Fruit fly (Drosophila melanogaster) whole organism, embryonic: ENCODE data around the gene moody.

Experiments
- BEAF-32 ChIP-seq: fragments of 200-800 bp; sonication (Bioruptor generic); optimal IDR thresholded peaks from 3 replicates; lab custom pipeline; 2017; ENCODE audit warnings: missing biosample characterization, missing genetic modification characterization, mild to moderate bottlenecking, moderate library complexity, missing genetic modification reagents
- Blimp-1 ChIP-seq: fragments of 200-800 bp; sonication (Bioruptor generic); optimal IDR thresholded peaks from 3 replicates; lab custom pipeline; 2018; ENCODE audit warnings: missing biosample characterization, missing genetic modification characterization, mild to moderate bottlenecking, moderate library complexity, missing genetic modification reagents
- CG13287 ChIP-seq: fragments of 200-800 bp; sonication (Bioruptor generic); IDR thresholded peaks from 2 replicates; pipeline ENCODE4 v1.3.6; 2022; ENCODE audit warnings: missing biosample characterization, missing genetic modification characterization; ENCODE audit not compliant: partially characterized antibody
- CG14441 ChIP-seq: fragments of 200-800 bp; sonication (Bioruptor generic); IDR thresholded peaks from 2 replicates; pipeline ENCODE4 v1.3.6; 2022; ENCODE audit warnings: missing biosample characterization, missing genetic modification characterization
- CG1647 ChIP-seq: fragments of 200-800 bp; sonication (Bioruptor generic); optimal IDR thresholded peaks from 3 replicates; lab custom pipeline; 2016; ENCODE audit warnings: missing biosample characterization, missing genetic modification characterization
- CG17359 ChIP-seq: fragments of 200-800 bp; sonication (Bioruptor generic); optimal IDR thresholded peaks from 3 replicates; lab custom pipeline; 2018; ENCODE audit warnings: missing biosample characterization, mild to moderate bottlenecking, missing genetic modification characterization, moderate library complexity
- CG17802 ChIP-seq: fragments of 200-800 bp; sonication (Bioruptor generic); optimal IDR thresholded peaks from 2 replicates; lab custom pipeline; 2018; ENCODE audit warnings: missing biosample characterization, mild to moderate bottlenecking, missing genetic modification characterization, moderate library complexity
- CG2120 ChIP-seq: fragments of 200-800 bp; sonication (Bioruptor generic); optimal IDR thresholded peaks from 3 replicates; lab custom pipeline; 2016; ENCODE audit warnings: missing biosample characterization, missing genetic modification characterization
- CG2678 ChIP-seq: fragments of 200-800 bp; sonication (Bioruptor generic); optimal IDR thresholded peaks from 3 replicates; lab custom pipeline; 2019; ENCODE audit warnings: missing biosample characterization, mild to moderate bottlenecking, missing genetic modification characterization, moderate library complexity
- CG2889 ChIP-seq: fragments of 200-800 bp; sonication (Bioruptor generic); IDR thresholded peaks from 3 replicates; pipeline ENCODE4 v1.3.6; 2022; ENCODE audit warnings: missing biosample characterization, missing genetic modification characterization
- CG34422 ChIP-seq: fragments of 200-800 bp; sonication (Bioruptor generic); IDR thresholded peaks from 3 replicates; pipeline ENCODE4 v1.3.6; 2022; ENCODE audit warnings: missing biosample characterization, missing genetic modification characterization
- CG7839 ChIP-seq: fragments of 200-800 bp; sonication (Bioruptor generic); optimal IDR thresholded peaks from 3 replicates; lab custom pipeline; 2018; ENCODE audit warnings: missing biosample characterization, mild to moderate bottlenecking, missing genetic modification characterization, moderate library complexity
- CG8290 ChIP-seq, 3 experiments: fragments of 200-800 bp; sonication (Bioruptor generic); optimal IDR thresholded peaks; 2 replicates each; lab custom pipeline; 2016 to 2019; ENCODE audit warnings: missing biosample characterization in 3 of 3, missing genetic modification characterization in 3 of 3, mild to moderate bottlenecking in 2 of 3, moderate library complexity in 1 of 3
- CG8924 ChIP-seq: fragments of 200-800 bp; optimal IDR thresholded peaks from 3 replicates; lab custom pipeline; 2019; ENCODE audit warnings: missing biosample characterization, mild to moderate bottlenecking, missing genetic modification characterization, moderate library complexity
- D ChIP-seq, 2 experiments: fragments of 200-800 bp in 1 of 2; fragments of >200 bp in 1 of 2; sonication (Bioruptor generic) in 1 of 2; optimal IDR thresholded peaks; 2 replicates in 1 of 2; 3 replicates in 1 of 2; lab custom pipeline; 2017; ENCODE audit warnings: mild to moderate bottlenecking in 1 of 2, missing biosample characterization in 1 of 2, missing genetic modification characterization in 1 of 2, missing genetic modification reagents in 1 of 2
- Ets65A ChIP-seq: fragments of 200-800 bp; sonication (Bioruptor generic); peaks from one replicate; lab custom pipeline; 2016; ENCODE audit warnings: missing biosample characterization, missing genetic modification characterization
- HmgZ ChIP-seq: fragments of 200-800 bp; sonication (Bioruptor generic); optimal IDR thresholded peaks from 2 replicates; lab custom pipeline; 2018; ENCODE audit warnings: missing biosample characterization, mild to moderate bottlenecking, missing genetic modification characterization
- Hmr ChIP-seq: fragments of 200-800 bp; sonication (Bioruptor generic); optimal IDR thresholded peaks from 3 replicates; lab custom pipeline; 2017; ENCODE audit warnings: mild to moderate bottlenecking, missing biosample characterization, missing genetic modification reagents, missing genetic modification characterization
- MESR4 ChIP-seq: fragments of 200-800 bp; sonication (Bioruptor generic); optimal IDR thresholded peaks from 2 replicates; lab custom pipeline; 2018; ENCODE audit warnings: missing biosample characterization, mild to moderate bottlenecking, missing genetic modification characterization, moderate library complexity
- PHDP ChIP-seq: fragments of 200-800 bp; sonication (Bioruptor generic); optimal IDR thresholded peaks from 3 replicates; lab custom pipeline; 2018; ENCODE audit warnings: missing biosample characterization, mild to moderate bottlenecking, missing genetic modification characterization, moderate library complexity
- Pdp1 ChIP-seq, 2 experiments: fragments of 200-800 bp; sonication (Bioruptor generic); optimal IDR thresholded peaks; 3 replicates each; lab custom pipeline; 2016; ENCODE audit warnings: missing biosample characterization in 2 of 2, missing genetic modification characterization in 2 of 2, mild to moderate bottlenecking in 1 of 2, moderate library complexity in 1 of 2
- Scr ChIP-seq: fragments of 200-800 bp; sonication (Bioruptor generic); IDR thresholded peaks from 2 replicates; pipeline ENCODE4 v1.3.6; 2022; ENCODE audit warnings: missing biosample characterization, missing genetic modification characterization; ENCODE audit not compliant: partially characterized antibody
- Sry-δ ChIP-seq: fragments of 200-800 bp; sonication (Bioruptor generic); optimal IDR thresholded peaks from 2 replicates; lab custom pipeline; 2016; ENCODE audit warnings: missing biosample characterization, missing genetic modification characterization
- amos ChIP-seq: fragments of 200-800 bp; sonication (Bioruptor generic); IDR thresholded peaks from 2 replicates; pipeline ENCODE4 v1.3.6; 2022; ENCODE audit warnings: missing biosample characterization, missing genetic modification characterization; ENCODE audit not compliant: partially characterized antibody
- bowl ChIP-seq: fragments of 200-800 bp; sonication (Bioruptor generic); IDR thresholded peaks from 2 replicates; pipeline ENCODE4 v1.3.6; 2022; ENCODE audit warnings: missing biosample characterization, missing genetic modification characterization
- btn ChIP-seq: fragments of 200-800 bp; sonication (Bioruptor generic); optimal IDR thresholded peaks from 2 replicates; lab custom pipeline; 2016; ENCODE audit warnings: missing biosample characterization, missing genetic modification characterization
- exex ChIP-seq: fragments of 200-800 bp; sonication (Bioruptor generic); optimal IDR thresholded peaks from 4 replicates; lab custom pipeline; 2018; ENCODE audit warnings: missing biosample characterization, mild to moderate bottlenecking, missing genetic modification characterization, moderate library complexity
- gfzf ChIP-seq: fragments of 200-800 bp; sonication (Bioruptor generic); optimal IDR thresholded peaks from 2 replicates; lab custom pipeline; 2016; ENCODE audit warnings: missing biosample characterization, mild to moderate bottlenecking, missing genetic modification characterization, moderate library complexity
- grau ChIP-seq: fragments of 200-800 bp; optimal IDR thresholded peaks from 3 replicates; lab custom pipeline; 2019; ENCODE audit warnings: missing biosample characterization, mild to moderate bottlenecking, missing genetic modification characterization, moderate library complexity
- kay ChIP-seq: fragments of 200-800 bp; sonication (Bioruptor generic); optimal IDR thresholded peaks from 2 replicates; lab custom pipeline; 2016; ENCODE audit warnings: missing biosample characterization, missing genetic modification characterization
- lilli ChIP-seq: fragments of 200-800 bp; sonication (Bioruptor generic); optimal IDR thresholded peaks from 3 replicates; lab custom pipeline; 2016; ENCODE audit warnings: missing biosample characterization, missing genetic modification characterization
- nmo ChIP-seq: fragments of 200-800 bp; sonication (Bioruptor generic); optimal IDR thresholded peaks from 2 replicates; lab custom pipeline; 2018; ENCODE audit warnings: missing biosample characterization, mild to moderate bottlenecking, missing genetic modification characterization, moderate library complexity
- oc ChIP-seq: fragments of 200-800 bp; sonication (Bioruptor generic); optimal IDR thresholded peaks from 2 replicates; lab custom pipeline; 2018; ENCODE audit warnings: missing biosample characterization, mild to moderate bottlenecking, missing genetic modification characterization, moderate library complexity
- p53 ChIP-seq: fragments of 200-800 bp; sonication (Bioruptor generic); optimal IDR thresholded peaks from 2 replicates; lab custom pipeline; 2016; ENCODE audit warnings: missing biosample characterization, missing genetic modification characterization
- pzg ChIP-seq: fragments of 200-800 bp; sonication (Bioruptor generic); optimal IDR thresholded peaks from 3 replicates; lab custom pipeline; 2018; ENCODE audit warnings: missing biosample characterization, mild to moderate bottlenecking, missing genetic modification characterization, moderate library complexity
- rib ChIP-seq: fragments of 200-800 bp; sonication (Bioruptor generic); IDR thresholded peaks from 2 replicates; pipeline ENCODE4 v1.3.6; 2022; ENCODE audit warnings: missing biosample characterization, missing genetic modification characterization
- row ChIP-seq: fragments of 200-800 bp; sonication (Bioruptor generic); IDR thresholded peaks from 3 replicates; pipeline ENCODE4 v1.3.6; 2022; ENCODE audit warnings: missing biosample characterization, missing genetic modification characterization
- schlank ChIP-seq: fragments of 200-800 bp; sonication (Bioruptor generic); optimal IDR thresholded peaks from 2 replicates; lab custom pipeline; 2018; ENCODE audit warnings: missing biosample characterization, mild to moderate bottlenecking, missing genetic modification characterization
- seq ChIP-seq: fragments of 200-800 bp; sonication (Bioruptor generic); IDR thresholded peaks from 2 replicates; pipeline ENCODE4 v1.3.6; 2022; ENCODE audit warnings: missing biosample characterization, missing genetic modification characterization
- sqz ChIP-seq: fragments of 200-800 bp; sonication (Bioruptor generic); optimal IDR thresholded peaks from 3 replicates; lab custom pipeline; 2018; ENCODE audit warnings: missing biosample characterization, mild to moderate bottlenecking, missing genetic modification characterization
- ssp ChIP-seq: fragments of 200-800 bp; sonication (Bioruptor generic); IDR thresholded peaks from 2 replicates; pipeline ENCODE4 v1.3.6; 2022; ENCODE audit warnings: missing biosample characterization, missing genetic modification characterization
- stwl ChIP-seq: fragments of 200-800 bp; sonication (Bioruptor generic); optimal IDR thresholded peaks from 3 replicates; lab custom pipeline; 2018; ENCODE audit warnings: missing biosample characterization, mild to moderate bottlenecking, missing genetic modification characterization, moderate library complexity
- tna ChIP-seq: fragments of 200-800 bp; sonication (Bioruptor generic); IDR thresholded peaks from 2 replicates; pipeline ENCODE4 v1.3.6; 2022; ENCODE audit warnings: missing biosample characterization, missing genetic modification characterization; ENCODE audit not compliant: partially characterized antibody
- trem ChIP-seq: fragments of 200-800 bp; optimal IDR thresholded peaks from 3 replicates; lab custom pipeline; 2019; ENCODE audit warnings: missing biosample characterization, mild to moderate bottlenecking, missing genetic modification characterization, moderate library complexity
- unpg ChIP-seq: fragments of 200-800 bp; sonication (Bioruptor generic); optimal IDR thresholded peaks from 3 replicates; lab custom pipeline; 2018; ENCODE audit warnings: missing biosample characterization, mild to moderate bottlenecking, missing genetic modification characterization, moderate library complexity
- zen ChIP-seq: fragments of 200-800 bp; sonication (Bioruptor generic); optimal IDR thresholded peaks from 3 replicates; lab custom pipeline; 2018; ENCODE audit warnings: missing biosample characterization, mild to moderate bottlenecking, missing genetic modification characterization, moderate library complexity

Gene moody

DNA sequence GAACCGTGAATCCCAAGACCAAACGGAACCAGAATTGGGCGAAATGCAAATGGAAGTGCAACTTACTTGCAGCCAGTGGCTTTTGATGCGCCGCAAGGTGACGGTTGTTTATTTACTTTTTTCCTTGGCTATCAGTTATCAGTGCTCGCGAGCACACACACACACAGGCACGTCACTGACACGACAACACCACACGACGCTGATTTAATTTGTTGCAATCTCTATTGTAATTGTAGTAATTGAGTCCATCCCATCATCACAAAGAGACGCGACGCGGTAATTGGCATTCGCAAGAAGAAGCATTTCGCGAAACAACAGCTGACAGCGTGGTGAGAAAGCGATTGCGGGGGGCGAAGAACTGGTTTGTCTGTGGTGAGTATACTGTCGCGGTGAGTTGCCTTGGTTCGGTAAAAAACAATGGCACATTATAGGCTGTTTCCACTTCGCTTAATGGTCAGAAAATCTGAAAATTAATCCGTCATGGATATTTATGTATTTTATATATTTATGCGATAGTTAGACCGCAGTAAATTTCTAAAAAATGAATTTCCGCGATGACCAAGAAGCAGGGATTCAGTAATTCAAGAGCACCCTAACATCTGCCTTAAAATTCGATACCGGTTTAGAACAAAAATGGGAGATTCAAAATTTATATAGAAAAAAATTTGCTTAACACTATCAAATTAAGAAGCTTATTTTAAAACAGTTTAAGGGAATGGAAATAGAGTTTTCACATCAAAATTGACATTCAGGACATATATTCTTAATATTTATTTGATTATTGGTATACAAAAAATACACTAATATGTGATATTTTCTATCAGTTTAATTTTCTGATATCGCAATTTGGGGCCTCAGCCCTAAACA lies 7.7 kb downstream of the moody start, which contains the start of the genes Actn and usp (continued):
- peak; percentile 40 for TF ChIP-seq stwl (tag; lab: Kevin White, UChicago)
- no peak for TF ChIP-seq CG2889 (GFP tag; lab: Robert Waterston, UW)
- TF ChIP-seq amos = peak; percentile 10; the same call in 1 of the 2 replicates
- peak; percentile 45 for TF ChIP-seq CG13287 (GFP tag; lab: Robert Waterston, UW)
- TF ChIP-seq kay = no peak
- TF ChIP-seq HmgZ (tag; lab: Kevin White, UChicago) = peak; percentile 30
- no peak for TF ChIP-seq p53 (GFP tag; lab: Kevin White, UChicago)
- peak; percentile 23; the same call in 1 of the 3 replicates for TF ChIP-seq CG34422 (GFP tag; lab: Robert Waterston, UW)
- peak; percentile 38 for TF ChIP-seq zen (tag; lab: Kevin White, UChicago)
- TF ChIP-seq row (GFP tag; lab: Robert Waterston, UW) = peak; percentile 76
- no peak for TF ChIP-seq tna
- peak; percentile 41 for TF ChIP-seq BEAF-32
- peak; percentile 92 for TF ChIP-seq exex (tag; lab: Kevin White, UChicago)
- TF ChIP-seq Hmr = peak; percentile 12
- peak; percentile 28 for TF ChIP-seq PHDP (tag; lab: Kevin White, UChicago)
- peak in 1 of 2 experiments; percentile 27 for TF ChIP-seq Pdp1 (GFP tag; optimal IDR thresholded peaks at IDR 0.05; lab: Kevin White, UChicago)
- peak; percentile 44 for TF ChIP-seq nmo (GFP tag; lab: Kevin White, UChicago)
- TF ChIP-seq trem (tag; lab: Kevin White, UChicago) = peak; percentile 56
- TF ChIP-seq CG8924 = peak; percentile 29
- peak; percentile 2 for TF ChIP-seq MESR4 (GFP tag; lab: Kevin White, UChicago)
- peak; percentile 10 for TF ChIP-seq gfzf (GFP tag; lab: Kevin White, UChicago)
- TF ChIP-seq sqz = peak; percentile 49
- TF ChIP-seq lilli (GFP tag; lab: Kevin White, UChicago) = peak; percentile 43
- peak; percentile 43 for TF ChIP-seq unpg (GFP tag; lab: Kevin White, UChicago)
- peak; percentile 47 for TF ChIP-seq CG7839 (tag; lab: Kevin White, UChicago)
- peak; percentile 49 for TF ChIP-seq pzg
- TF ChIP-seq CG17359 (tag; lab: Kevin White, UChicago) = peak; percentile 8
- 0 out of 2 replicates have a peak, but pooled peaks have one; percentile 10 for TF ChIP-seq seq (GFP tag; lab: Robert Waterston, UW)
- 0 out of 2 replicates have a peak, but pooled peaks have one; percentile 5 for TF ChIP-seq CG14441
- TF ChIP-seq Sry-δ (GFP tag; lab: Kevin White, UChicago) = peak; percentile 3
- peak; percentile 33 for TF ChIP-seq grau (tag; lab: Kevin White, UChicago)
- TF ChIP-seq CG2678 (tag; lab: Kevin White, UChicago) = peak; percentile 44
- no peak for TF ChIP-seq schlank (tag; lab: Kevin White, UChicago)
- no peak for TF ChIP-seq btn (GFP tag; lab: Kevin White, UChicago)
- peak; percentile 83 for TF ChIP-seq CG17802 (tag; lab: Kevin White, UChicago)
- TF ChIP-seq D (optimal IDR thresholded peaks at IDR 0.05; lab: Kevin White, UChicago) = no peak
- TF ChIP-seq D (GFP tag; optimal IDR thresholded peaks at IDR 0.05; lab: Kevin White, UChicago) = peak; percentile 43
- TF ChIP-seq Ets65A = no peak
- TF ChIP-seq ssp (GFP tag; lab: Robert Waterston, UW) = peak; percentile 92
- no peak for TF ChIP-seq bowl (GFP tag; lab: Robert Waterston, UW)
- peak; percentile 18 for TF ChIP-seq Blimp-1 (GFP tag; lab: Kevin White, UChicago)
- TF ChIP-seq rib (GFP tag; lab: Robert Waterston, UW) = peak; percentile 94
- TF ChIP-seq CG2120 (GFP tag; lab: Kevin White, UChicago) = peak; percentile 26
- no peak for TF ChIP-seq CG1647 (GFP tag; lab: Kevin White, UChicago)
- TF ChIP-seq oc = peak; percentile 11
- TF ChIP-seq Scr (GFP tag; lab: Robert Waterston, UW) = 0 out of 2 replicates have a peak, but pooled peaks have one; percentile 17
- TF ChIP-seq CG8290 (GFP tag; optimal IDR thresholded peaks at IDR 0.05; lab: Kevin White, UChicago) = no peak
- TF ChIP-seq CG8290 (tag; optimal IDR thresholded peaks at IDR 0.05; lab: Kevin White, UChicago) = peak in 1 of 2 experiments; percentile 57
